Worm (Caenorhabditis elegans): ENCODE measurements around the gene srh-295.

srh-295 gene

DNA sequence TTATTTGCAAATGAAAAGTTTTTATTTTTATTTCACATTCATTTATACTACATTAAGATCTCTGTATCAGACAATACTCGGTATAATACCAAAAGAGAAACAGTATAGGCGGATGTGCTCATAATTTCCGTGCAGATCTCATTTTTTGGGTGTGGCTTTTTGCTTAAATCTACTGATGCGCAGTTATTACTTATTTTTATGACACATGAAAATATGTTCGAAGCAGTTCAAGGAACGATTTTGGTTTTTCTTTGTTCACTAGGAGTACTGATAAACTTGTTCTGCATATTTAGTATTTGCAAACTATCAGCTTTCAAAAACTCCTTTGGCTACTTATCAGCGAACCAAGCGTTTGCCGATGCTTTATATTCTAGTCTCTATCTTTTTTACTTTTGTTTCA, 22.0 kb downstream of the srh-295 start, which contains the start of gene srx-58:
Gene srx-58, plus strand, starts transcription at position 301 of the 400 bp plus-strand sequence.
- TF ChIP-seq sem-2 (GFP tag; optimal IDR thresholded peaks at IDR 0.05), result no peak
- TF ChIP-seq nhr-12 (tag; optimal IDR thresholded peaks at IDR 0.05), result no peak
- no peak for TF ChIP-seq drap-1 (GFP tag; optimal IDR thresholded peaks at IDR 0.05)
- no peak for TF ChIP-seq M03D4.4 (tag; optimal IDR thresholded peaks at IDR 0.05)
- no peak for TF ChIP-seq mab-5 (tag; optimal IDR thresholded peaks at IDR 0.05)
- no peak for TF ChIP-seq unc-39 (tag; optimal IDR thresholded peaks at IDR 0.05)
- TF ChIP-seq ham-2 (GFP tag; optimal IDR thresholded peaks at IDR 0.05), result no peak
- no peak for TF ChIP-seq blmp-1 (tag; optimal IDR thresholded peaks at IDR 0.05)
- no peak for TF ChIP-seq ceh-43 (GFP tag; optimal IDR thresholded peaks at IDR 0.05)
- TF ChIP-seq ceh-83 (GFP tag; optimal IDR thresholded peaks at IDR 0.05), result no peak
- no peak for TF ChIP-seq mep-1 (tag; optimal IDR thresholded peaks at IDR 0.05)
- TF ChIP-seq sptf-1 (tag; optimal IDR thresholded peaks at IDR 0.05), result no peak
- no peak for TF ChIP-seq nhr-237 (tag; optimal IDR thresholded peaks at IDR 0.05)
- no peak for TF ChIP-seq ztf-11 (tag; optimal IDR thresholded peaks at IDR 0.05)
- TF ChIP-seq zip-8 (tag; optimal IDR thresholded peaks at IDR 0.05), result no peak

DNA sequence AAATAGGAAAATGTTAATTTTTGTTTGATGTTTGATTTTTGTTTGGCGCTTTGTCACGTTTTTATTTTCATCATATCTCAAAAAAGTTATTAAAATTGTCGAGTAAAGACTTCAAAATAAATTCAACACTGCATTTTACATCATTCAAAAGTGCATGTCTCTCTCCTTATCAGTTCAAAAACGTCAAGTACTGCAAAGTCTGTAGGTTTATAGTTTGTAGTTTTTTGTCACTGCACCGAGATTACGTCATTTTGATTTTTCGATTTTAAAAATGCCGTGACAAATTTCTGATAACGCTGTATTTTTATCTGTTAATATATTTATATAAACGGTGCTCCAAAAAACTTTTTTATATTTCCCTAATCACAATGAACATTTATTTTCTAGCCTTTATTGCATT, 24.2 kb downstream of the srh-295 start, which contains the start of gene C29F3.7:
Gene C29F3.7, plus strand, starts transcription at position 254 of the 400 bp plus-strand sequence.
- TF ChIP-seq nhr-28 (tag; optimal IDR thresholded peaks at IDR 0.05) (no peak), blmp-1 (tag; optimal IDR thresholded peaks at IDR 0.05) (no peak), flh-1 (GFP tag; optimal IDR thresholded peaks at IDR 0.05) (no peak), snpc-4 (tag; optimal IDR thresholded peaks at IDR 0.05) (no peak), ceh-39 (tag; optimal IDR thresholded peaks at IDR 0.05) (no peak)

DNA sequence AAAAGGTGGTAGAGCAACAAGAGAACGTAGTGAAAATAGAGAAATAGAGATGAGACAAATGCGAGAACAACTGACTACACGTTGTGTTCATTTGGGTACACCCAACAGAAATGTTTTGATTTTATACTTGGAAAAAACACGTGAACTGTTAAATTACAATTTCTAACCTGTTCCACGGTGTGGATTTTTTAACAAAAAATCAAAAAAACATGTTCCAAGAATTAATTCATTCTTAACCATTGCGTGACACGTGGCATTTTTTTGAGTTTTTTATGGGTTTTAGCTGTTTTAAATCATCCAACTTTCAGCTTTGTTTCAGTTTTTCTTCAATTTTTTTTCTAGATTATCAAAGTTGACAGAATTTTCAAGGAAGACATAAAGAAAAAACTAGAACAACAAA, 31.0 kb downstream of the srh-295 start, which contains the start of gene ech-1.1:
Gene ech-1.1, minus strand, starts transcription at position 101 of the 400 bp plus-strand sequence.
- TF ChIP-seq hlh-1 (tag; optimal IDR thresholded peaks at IDR 0.05), result peak; percentile 32

DNA sequence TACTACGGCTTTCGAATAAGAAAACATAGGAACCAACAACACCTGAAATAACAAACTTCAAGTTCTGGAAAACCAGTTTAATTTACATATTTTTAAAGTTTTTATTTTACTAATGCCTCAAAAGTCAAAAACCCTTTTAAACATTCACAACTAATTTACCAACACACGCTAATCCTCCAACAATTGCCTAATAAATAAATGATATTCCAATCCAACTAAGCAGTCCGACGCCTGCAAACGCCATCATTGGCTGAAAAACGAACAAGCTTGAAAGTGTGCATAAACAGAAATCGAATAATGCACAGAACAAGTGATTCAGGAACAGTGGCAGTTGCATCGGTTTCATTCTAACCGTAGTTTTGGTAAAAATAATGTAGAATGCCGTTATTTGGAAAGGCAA, 37.4 kb downstream of the srh-295 start:
- TF ChIP-seq nhr-237 (tag; optimal IDR thresholded peaks at IDR 0.05) (no peak), blmp-1 (tag; optimal IDR thresholded peaks at IDR 0.05) (no peak), zip-8 (tag; optimal IDR thresholded peaks at IDR 0.05) (no peak), unc-120 (tag; optimal IDR thresholded peaks at IDR 0.05; ENCODE audit: poor library complexity, severe bottlenecking) (no peak), elt-1 (tag; optimal IDR thresholded peaks at IDR 0.05; ENCODE audit: borderline replicate concordance, insufficient read depth) (no peak), nhr-12 (tag; optimal IDR thresholded peaks at IDR 0.05) (no peak), cnd-1 (tag; optimal IDR thresholded peaks at IDR 0.05) (no peak), nhr-28 (tag; optimal IDR thresholded peaks at IDR 0.05) (no peak)

DNA sequence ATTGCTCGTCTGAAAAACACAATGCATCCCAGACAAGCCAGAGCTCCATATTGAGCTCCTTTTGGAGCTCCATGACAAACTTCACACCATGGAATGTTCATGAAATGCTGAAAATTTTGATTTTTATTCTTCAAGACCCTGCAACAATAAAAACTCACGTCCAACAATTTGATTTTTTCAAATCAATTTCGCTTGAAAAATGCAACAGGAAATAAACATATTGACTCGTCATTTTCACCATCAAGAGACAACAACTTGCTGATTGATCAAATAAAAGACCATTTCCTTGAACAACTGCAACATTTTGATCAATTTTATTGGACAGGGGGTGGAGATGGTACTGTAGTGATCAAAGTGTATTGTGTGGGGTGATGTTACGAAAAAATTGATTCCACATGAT, 39.3 kb downstream of the srh-295 start, which contains the start of gene nhr-269:
Gene nhr-269, minus strand, starts transcription at position 101 of the 400 bp plus-strand sequence.
- TF ChIP-seq hlh-1 (tag; optimal IDR thresholded peaks at IDR 0.05), result no peak

DNA sequence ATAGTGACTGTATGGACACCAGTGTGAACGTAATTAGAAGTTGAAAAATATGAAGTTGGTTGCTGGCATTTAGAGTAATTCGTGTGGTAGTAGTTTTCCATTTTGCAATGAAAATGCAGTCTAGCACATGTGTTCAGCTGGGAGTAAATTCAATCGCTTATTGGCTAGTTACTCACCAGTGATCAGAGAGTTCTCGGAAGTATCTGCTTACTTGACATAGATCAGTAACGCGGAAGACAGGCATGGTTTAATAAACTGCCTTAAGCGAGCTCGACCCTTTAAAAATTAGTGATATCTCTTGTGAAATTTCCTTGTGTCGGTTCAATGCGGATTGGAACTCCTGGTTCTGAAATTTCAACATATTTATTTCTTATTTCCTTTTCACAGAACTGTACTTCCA, 45.8 kb downstream of the srh-295 start, which contains the start of gene srh-52:
Gene srh-52, minus strand, starts transcription at position 101 of the 400 bp plus-strand sequence.
- TF ChIP-seq elt-3 (tag; optimal IDR thresholded peaks at IDR 0.05), result no peak
- TF ChIP-seq ceh-43 (GFP tag; optimal IDR thresholded peaks at IDR 0.05), result no peak
- TF ChIP-seq snpc-4 (tag; optimal IDR thresholded peaks at IDR 0.05), result no peak
- no peak for TF ChIP-seq flh-1 (GFP tag; optimal IDR thresholded peaks at IDR 0.05)
- TF ChIP-seq nhr-76 (tag; optimal IDR thresholded peaks at IDR 0.05), result no peak
- no peak for TF ChIP-seq mep-1 (tag; optimal IDR thresholded peaks at IDR 0.05)
- TF ChIP-seq ceh-83 (GFP tag; optimal IDR thresholded peaks at IDR 0.05), result no peak

DNA sequence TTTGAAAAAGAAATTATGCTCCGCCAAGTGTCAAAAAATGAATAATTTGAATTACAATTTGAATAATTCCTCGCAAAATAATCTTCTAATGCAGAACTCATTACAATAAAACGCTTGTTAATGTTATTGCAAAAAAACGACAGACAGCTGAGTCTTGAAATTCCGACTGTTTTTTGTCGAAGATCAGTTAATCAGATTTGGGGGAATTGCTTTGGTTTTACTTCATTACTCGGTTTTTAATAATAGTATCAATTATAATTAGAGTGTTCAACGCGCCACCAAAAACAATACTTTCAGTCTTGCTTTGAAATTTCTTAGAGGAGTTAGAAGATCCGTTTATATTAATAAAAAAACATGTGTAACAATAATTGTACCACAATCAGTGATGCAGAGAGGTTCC, 47.5 kb downstream of the srh-295 start, which contains the start of gene srh-122:
Gene srh-122, minus strand, starts transcription at position 101 of the 400 bp plus-strand sequence.
- TF ChIP-seq ceh-83 (GFP tag; optimal IDR thresholded peaks at IDR 0.05) (no peak), sptf-1 (tag; optimal IDR thresholded peaks at IDR 0.05) (no peak), unc-120 (tag; optimal IDR thresholded peaks at IDR 0.05; ENCODE audit: poor library complexity, severe bottlenecking) (no peak), tbx-8 (GFP tag; optimal IDR thresholded peaks at IDR 0.05) (no peak), ceh-43 (GFP tag; optimal IDR thresholded peaks at IDR 0.05) (no peak), nhr-2 (tag; optimal IDR thresholded peaks at IDR 0.05) (no peak), nhr-12 (tag; optimal IDR thresholded peaks at IDR 0.05) (no peak), unc-39 (tag; optimal IDR thresholded peaks at IDR 0.05) (no peak), elt-1 (tag; optimal IDR thresholded peaks at IDR 0.05; ENCODE audit: borderline replicate concordance, insufficient read depth) (no peak), ces-1 (GFP tag; optimal IDR thresholded peaks at IDR 0.05) (no peak), lsy-2 (tag; optimal IDR thresholded peaks at IDR 0.05) (no peak), lin-13 (tag; optimal IDR thresholded peaks at IDR 0.05) (no peak), mls-2 (tag; optimal IDR thresholded peaks at IDR 0.05) (no peak), bed-3 (GFP tag; optimal IDR thresholded peaks at IDR 0.05) (no peak), snpc-4 (tag; optimal IDR thresholded peaks at IDR 0.05) (no peak)

All from whole organism, mixed stage, embryonic.